Worm (Caenorhabditis elegans) whole organism, L1 larva: ENCODE measurements around the gene F53C11.1.

Experiments
- C16A3.4 ChIP-seq: fragments of 150-350 bp; optimal IDR thresholded peaks from 2 replicates; lab custom pipeline; 2014; ENCODE audit warnings: missing biosample characterization, missing genetic modification characterization
- Y116A8C.19 ChIP-seq: sonication (generic microtip); optimal IDR thresholded peaks from 2 replicates; lab custom pipeline; 2016; ENCODE audit warnings: missing compliant biosample characterization, missing genetic modification characterization, borderline replicate concordance
- aly-2 ChIP-seq: fragments of 150-350 bp; optimal IDR thresholded peaks from 2 replicates; lab custom pipeline; 2014; ENCODE audit warnings: missing biosample characterization, missing genetic modification characterization
- ceh-63 ChIP-seq: fragments of 200-800 bp; sonication (Bioruptor generic); optimal IDR thresholded peaks from 2 replicates; lab custom pipeline; 2018; ENCODE audit warnings: mild to moderate bottlenecking, missing genetic modification characterization, missing compliant biosample characterization
- ceh-8 ChIP-seq: fragments of 200-800 bp; sonication (Bioruptor generic); optimal IDR thresholded peaks from 2 replicates; lab custom pipeline; 2018; ENCODE audit warnings: mild to moderate bottlenecking, missing genetic modification characterization, moderate library complexity, missing compliant biosample characterization
- ceh-82 ChIP-seq, 3 experiments: fragments of 150-350 bp in 1 of 3; sonication (generic microtip) in 2 of 3; optimal IDR thresholded peaks; 2 replicates each; lab custom pipeline; 2014 to 2017; ENCODE audit warnings: missing biosample characterization in 3 of 3, missing genetic modification characterization in 3 of 3
- ceh-88 ChIP-seq: fragments of 200-800 bp; sonication (Bioruptor generic); IDR thresholded peaks from 2 replicates; pipeline ENCODE4 v1.3.6; 2022; ENCODE audit warnings: missing genetic modification characterization, missing compliant biosample characterization
- dpl-1 ChIP-seq, 3 experiments: fragments of 150-350 bp in 2 of 3; sonication (generic microtip) in 1 of 3; optimal IDR thresholded peaks; 2 replicates each; lab custom pipeline; 2014 to 2017; ENCODE audit warnings: missing biosample characterization in 3 of 3, missing genetic modification characterization in 3 of 3, missing genetic modification reagents in 3 of 3
- egl-27 ChIP-seq, 2 experiments: fragments of 150-350 bp in 1 of 2; sonication (generic microtip); optimal IDR thresholded peaks; 3 replicates each; lab custom pipeline; 2017 to 2018; ENCODE audit warnings: missing biosample characterization in 2 of 2, missing genetic modification characterization in 2 of 2, missing genetic modification reagents in 2 of 2
- elt-2 ChIP-seq: sonication (generic microtip); optimal IDR thresholded peaks from 2 replicates; lab custom pipeline; 2016; ENCODE audit warnings: missing genetic modification characterization, mild to moderate bottlenecking, inconsistent platforms, missing compliant biosample characterization, missing genetic modification reagents
- elt-3 ChIP-seq, 6 experiments: fragments of 150-350 bp in 1 of 6; sonication (generic microtip); optimal IDR thresholded peaks; 2 replicates each; lab custom pipeline; 2017 to 2018; ENCODE audit warnings: missing biosample characterization in 6 of 6, missing genetic modification characterization in 6 of 6, inconsistent platforms in 1 of 6
- fkh-4 ChIP-seq: sonication (generic microtip); optimal IDR thresholded peaks from 2 replicates; lab custom pipeline; 2016; ENCODE audit warnings: missing compliant biosample characterization, missing genetic modification characterization, borderline replicate concordance
- fkh-8 ChIP-seq: sonication (generic microtip); optimal IDR thresholded peaks from 2 replicates; lab custom pipeline; 2016; ENCODE audit warnings: mild to moderate bottlenecking, missing genetic modification characterization, missing compliant biosample characterization
- fos-1 ChIP-seq: fragments of 150-350 bp; optimal IDR thresholded peaks from 2 replicates; lab custom pipeline; 2014; ENCODE audit warnings: missing biosample characterization, missing genetic modification characterization
- grh-1 ChIP-seq: fragments of 200-800 bp; sonication (Bioruptor generic); IDR thresholded peaks from 2 replicates; pipeline ENCODE4 v1.3.6; 2022; ENCODE audit warnings: missing genetic modification reagents, missing genetic modification characterization, missing compliant biosample characterization
- hpl-2 ChIP-seq: fragments of 150-350 bp; optimal IDR thresholded peaks from 2 replicates; lab custom pipeline; 2014; ENCODE audit warnings: missing biosample characterization, missing genetic modification reagents, missing genetic modification characterization
- irx-1 ChIP-seq: sonication (generic microtip); optimal IDR thresholded peaks from 2 replicates; lab custom pipeline; 2016; ENCODE audit warnings: missing genetic modification characterization, missing compliant biosample characterization
- lin-13 ChIP-seq: fragments of 150-350 bp; optimal IDR thresholded peaks from 2 replicates; lab custom pipeline; 2014; ENCODE audit warnings: missing biosample characterization, missing genetic modification reagents, missing genetic modification characterization
- lin-14 ChIP-seq: fragments of 200-800 bp; sonication (Bioruptor generic); optimal IDR thresholded peaks from 2 replicates; lab custom pipeline; 2018; ENCODE audit warnings: mild to moderate bottlenecking, missing genetic modification characterization, moderate library complexity, missing compliant biosample characterization
- lin-15B ChIP-seq: fragments of 150-350 bp; sonication (generic microtip); optimal IDR thresholded peaks from 3 replicates; lab custom pipeline; 2014; ENCODE audit warnings: missing biosample characterization, missing genetic modification characterization
- lin-35 ChIP-seq, 2 experiments: fragments of 150-350 bp; optimal IDR thresholded peaks; 2 replicates each; lab custom pipeline; 2014; ENCODE audit warnings: missing biosample characterization in 2 of 2, missing genetic modification characterization in 2 of 2, missing genetic modification reagents in 2 of 2
- lin-39 ChIP-seq: fragments of 150-350 bp; optimal IDR thresholded peaks from 2 replicates; lab custom pipeline; 2014; ENCODE audit warnings: missing biosample characterization, missing genetic modification reagents, missing genetic modification characterization
- lsy-2 ChIP-seq, 2 experiments: fragments of 150-350 bp; optimal IDR thresholded peaks; 2 replicates each; lab custom pipeline; 2014; ENCODE audit warnings: missing biosample characterization in 2 of 2, missing genetic modification characterization in 2 of 2
- mab-9 ChIP-seq: fragments of 200-800 bp; sonication (Bioruptor generic); IDR thresholded peaks from 2 replicates; pipeline ENCODE4 v1.3.6; 2022; ENCODE audit warnings: missing genetic modification reagents, missing genetic modification characterization, missing compliant biosample characterization
- nhr-11 ChIP-seq: fragments of 150-350 bp; optimal IDR thresholded peaks from 2 replicates; lab custom pipeline; 2014; ENCODE audit warnings: missing biosample characterization, missing genetic modification characterization
- nhr-28 ChIP-seq: fragments of 150-350 bp; optimal IDR thresholded peaks from 2 replicates; lab custom pipeline; 2014; ENCODE audit warnings: missing biosample characterization, missing genetic modification characterization
- nhr-71 ChIP-seq: sonication (generic microtip); optimal IDR thresholded peaks from 2 replicates; lab custom pipeline; 2016; ENCODE audit warnings: mild to moderate bottlenecking, missing genetic modification characterization, moderate library complexity, missing compliant biosample characterization
- snu-23 ChIP-seq: sonication (generic microtip); optimal IDR thresholded peaks from 2 replicates; lab custom pipeline; 2016; ENCODE audit warnings: missing genetic modification characterization, missing compliant biosample characterization
- sox-4 ChIP-seq: sonication (generic microtip); optimal IDR thresholded peaks from 2 replicates; lab custom pipeline; 2016; ENCODE audit warnings: missing genetic modification characterization, missing compliant biosample characterization
- swsn-7 ChIP-seq: sonication (generic microtip); optimal IDR thresholded peaks from 2 replicates; lab custom pipeline; 2016; ENCODE audit warnings: missing genetic modification characterization, missing compliant biosample characterization
- unc-130 ChIP-seq: fragments of 150-350 bp; optimal IDR thresholded peaks from 2 replicates; lab custom pipeline; 2017; ENCODE audit warnings: missing biosample characterization, missing genetic modification characterization, inconsistent platforms
- unc-30 ChIP-seq: sonication (generic microtip); optimal IDR thresholded peaks from 2 replicates; lab custom pipeline; 2017; ENCODE audit warnings: missing biosample characterization, missing genetic modification characterization
- unc-86 ChIP-seq: sonication (generic microtip); optimal IDR thresholded peaks from 2 replicates; lab custom pipeline; 2016; ENCODE audit warnings: missing genetic modification characterization, missing compliant biosample characterization
- xbp-1 ChIP-seq: sonication (generic microtip); optimal IDR thresholded peaks from 2 replicates; lab custom pipeline; 2016; ENCODE audit warnings: missing genetic modification characterization, missing compliant biosample characterization
- zip-4 ChIP-seq: fragments of 200-800 bp; sonication (Bioruptor generic); optimal IDR thresholded peaks from 2 replicates; lab custom pipeline; 2018; ENCODE audit warnings: mild to moderate bottlenecking, missing genetic modification characterization, moderate library complexity, missing compliant biosample characterization

The F53C11.1 gene

ce11 chrV:13818824-13819408 lies 43.3 kb downstream of the F53C11.1 start, which contains the start of gene sel-10 (continued):
- TF ChIP-seq unc-30 (tag; lab: Kevin White, UChicago) (no peak), lin-13 (GFP tag; lab: Kevin White, UChicago) (peak; percentile 65), xbp-1 (peak; percentile 75), lsy-2 (tag; optimal IDR thresholded peaks at IDR 0.05; lab: Kevin White, UChicago) (peak; percentile 85 to 88), hpl-2 (no peak), lin-15B (peak; percentile 63), ceh-82 (tag; optimal IDR thresholded peaks at IDR 0.05; lab: Kevin White, UChicago) (peak; percentile 67 to 85 (median 70)), swsn-7 (tag; lab: Kevin White, UChicago) (peak; percentile 85), dpl-1 (GFP tag; optimal IDR thresholded peaks at IDR 0.05; lab: Kevin White, UChicago) (peak; percentile 47 to 88 (median 79)), unc-86 (peak; percentile 74), fkh-8 (peak; percentile 71), lin-35 (GFP tag; optimal IDR thresholded peaks at IDR 0.05; lab: Kevin White, UChicago) (peak; percentile 78 to 84), grh-1 (GFP tag; lab: Robert Waterston, UW) (peak; percentile 15; the same call in 1 of the 2 replicates), elt-3 (tag; optimal IDR thresholded peaks at IDR 0.05; lab: Kevin White, UChicago) (peak in 1 of 6 experiments; percentile 75), nhr-71 (peak; percentile 87), nhr-28 (tag; lab: Kevin White, UChicago) (no peak), C16A3.4 (tag; lab: Kevin White, UChicago) (peak; percentile 78), sox-4 (tag; lab: Kevin White, UChicago) (peak; percentile 55), mab-9 (GFP tag; lab: Robert Waterston, UW) (no peak), unc-130 (peak; percentile 80), fos-1 (tag; lab: Kevin White, UChicago) (no peak), snu-23 (GFP tag; lab: Kevin White, UChicago) (peak; percentile 81), zip-4 (peak; percentile 41), elt-2 (tag; lab: Kevin White, UChicago) (peak; percentile 43), ceh-63 (GFP tag; lab: Kevin White, UChicago) (no peak), nhr-11 (tag; lab: Kevin White, UChicago) (peak; percentile 9), ceh-8 (peak; percentile 61), ceh-88 (GFP tag; lab: Robert Waterston, UW) (no peak), lin-14 (GFP tag; lab: Kevin White, UChicago) (peak; percentile 88), aly-2 (peak; percentile 28), fkh-4 (tag; lab: Kevin White, UChicago) (no peak)

ce11 chrV:13822752-13823151 lies 47.2 kb downstream of the F53C11.1 start, which contains the start of gene hpo-31:
Gene hpo-31, plus strand, starts transcription at chrV:13823052.
- TF ChIP-seq Y116A8C.19 (no peak), ceh-8 (no peak), lin-39 (tag; lab: Kevin White, UChicago) (no peak), egl-27 (tag; optimal IDR thresholded peaks at IDR 0.05; lab: Kevin White, UChicago) (no peak), ceh-88 (GFP tag; lab: Robert Waterston, UW) (no peak), irx-1 (tag; lab: Kevin White, UChicago) (no peak)
